Fruit fly (Drosophila melanogaster): ENCODE measurements around the gene Csk.

The Csk gene

dm6 chr3R:11619709-11620409 is 30.6 kb downstream of the Csk start, which contains the start of the genes Jupiter and CG14710 (continued):
- TF ChIP-seq cyc (GFP tag; optimal IDR thresholded peaks at IDR 0.05) (peak; percentile 72), CG4318 (GFP tag; optimal IDR thresholded peaks at IDR 0.05) (no peak), Blimp-1 (GFP tag; optimal IDR thresholded peaks at IDR 0.05) (no peak), CG6792 (GFP tag; optimal IDR thresholded peaks at IDR 0.05) (peak; percentile 17), CG31627 (GFP tag; optimal IDR thresholded peaks at IDR 0.05) (peak; percentile 78), Lpt (GFP tag; optimal IDR thresholded peaks at IDR 0.05) (no peak), CG8319 (GFP tag; optimal IDR thresholded peaks at IDR 0.05) (no peak), fd85E (GFP tag; optimal IDR thresholded peaks at IDR 0.05) (no peak), CG16779 (tag; optimal IDR thresholded peaks at IDR 0.05) (no peak), esn (GFP tag; optimal IDR thresholded peaks at IDR 0.05) (peak; percentile 56), fd59A (GFP tag; optimal IDR thresholded peaks at IDR 0.05) (no peak), Sox102F (GFP tag; optimal IDR thresholded peaks at IDR 0.05) (no peak), Hr4 (GFP tag; optimal IDR thresholded peaks at IDR 0.05) (peak; percentile 37), CG7368 (GFP tag; optimal IDR thresholded peaks at IDR 0.05) (peak; percentile 6), Smox (GFP tag; optimal IDR thresholded peaks at IDR 0.05) (no peak), Eip78C (GFP tag) (peak; percentile 68)

- TF ChIP-seq Eip78C (GFP tag) (peak; percentile 32), CG15336 (GFP tag; IDR thresholded peaks at IDR 0.05) (peak; percentile 28; the same call in 1 of the 2 replicates), topi (GFP tag; optimal IDR thresholded peaks at IDR 0.05) (no peak), svp (GFP tag) (no peak), CG10631 (GFP tag; optimal IDR thresholded peaks at IDR 0.05) (peak; percentile 1)
Observed at dm6 chr3R:11618879-11619278, 31.6 kb downstream of the Csk start.

dm6 chr3R:11617849-11618248 is 32.7 kb downstream of the Csk start:
- no peak for TF ChIP-seq CG10669 (GFP tag; optimal IDR thresholded peaks at IDR 0.05)
- peak; percentile 11; the same call in 1 of the 2 replicates for TF ChIP-seq CG15336 (GFP tag; IDR thresholded peaks at IDR 0.05)
- TF ChIP-seq Eip78C (GFP tag), result peak; percentile 4
- no peak for TF ChIP-seq Gug (GFP tag; IDR thresholded peaks at IDR 0.05)
- TF ChIP-seq ss (GFP tag; optimal IDR thresholded peaks at IDR 0.05), result peak in 1 of 2 experiments; percentile 84
- peak; percentile 10 for TF ChIP-seq CG6276 (GFP tag; optimal IDR thresholded peaks at IDR 0.05)
- TF ChIP-seq net (GFP tag; optimal IDR thresholded peaks at IDR 0.05), result no peak
- TF ChIP-seq eg (GFP tag; IDR thresholded peaks at IDR 0.05), result peak; percentile 51; the same call in 2 of the 3 replicates
- TF ChIP-seq achi (GFP tag; optimal IDR thresholded peaks at IDR 0.05), result no peak

dm6 chr3R:11617363-11617762 is 33.1 kb downstream of the Csk start:
- TF ChIP-seq Lpt (GFP tag; optimal IDR thresholded peaks at IDR 0.05), result no peak
- TF ChIP-seq CG15336 (GFP tag; IDR thresholded peaks at IDR 0.05), result peak; percentile 52
- no peak for TF ChIP-seq esn (GFP tag; optimal IDR thresholded peaks at IDR 0.05)
- peak; percentile 41 for TF ChIP-seq achi (GFP tag; optimal IDR thresholded peaks at IDR 0.05)
- TF ChIP-seq CG10669 (GFP tag; optimal IDR thresholded peaks at IDR 0.05), result peak; percentile 19
- no peak for TF ChIP-seq CG9139 (GFP tag; optimal IDR thresholded peaks at IDR 0.05)
- no peak for TF ChIP-seq CG8319 (GFP tag; optimal IDR thresholded peaks at IDR 0.05)
- peak; percentile 2 for TF ChIP-seq CG7368 (GFP tag; optimal IDR thresholded peaks at IDR 0.05)
- peak; percentile 38 for TF ChIP-seq pdm3 (GFP tag; optimal IDR thresholded peaks at IDR 0.05)
- TF ChIP-seq CG3919 (GFP tag; optimal IDR thresholded peaks at IDR 0.05), result peak; percentile 21
- no peak for TF ChIP-seq CG11294 (GFP tag; IDR thresholded peaks at IDR 0.05)
- no peak for TF ChIP-seq topi (GFP tag; optimal IDR thresholded peaks at IDR 0.05)
- TF ChIP-seq spab (GFP tag; optimal IDR thresholded peaks at IDR 0.05), result no peak
- TF ChIP-seq CG11902 (GFP tag; optimal IDR thresholded peaks at IDR 0.05), result no peak
- TF ChIP-seq vri (GFP tag; optimal IDR thresholded peaks at IDR 0.05), result no peak
- no peak for TF ChIP-seq Smox (GFP tag; optimal IDR thresholded peaks at IDR 0.05)
- no peak for TF ChIP-seq CG8632 (GFP tag; optimal IDR thresholded peaks at IDR 0.05)
- TF ChIP-seq CG4318 (GFP tag; optimal IDR thresholded peaks at IDR 0.05), result no peak
- no peak for TF ChIP-seq Ets21C (GFP tag; optimal IDR thresholded peaks at IDR 0.05)
- TF ChIP-seq lz (GFP tag; optimal IDR thresholded peaks at IDR 0.05), result no peak
- TF ChIP-seq salr (GFP tag; optimal IDR thresholded peaks at IDR 0.05), result peak in 1 of 2 experiments; percentile 31
- TF ChIP-seq CG8119 (GFP tag; IDR thresholded peaks at IDR 0.05), result peak; percentile 66; the same call in 2 of the 3 replicates
- peak; percentile 86 for TF ChIP-seq Eip78C (GFP tag)
- TF ChIP-seq Eip75B (GFP tag; optimal IDR thresholded peaks at IDR 0.05), result peak; percentile 29
- TF ChIP-seq fd85E (GFP tag; optimal IDR thresholded peaks at IDR 0.05), result no peak
- TF ChIP-seq CG1621 (tag; optimal IDR thresholded peaks at IDR 0.05), result peak; percentile 10
- TF ChIP-seq dsx (GFP tag; optimal IDR thresholded peaks at IDR 0.05; ENCODE audit: poor library complexity, severe bottlenecking), result no peak
- peak; percentile 6; the same call in 1 of the 3 replicates for TF ChIP-seq eg (GFP tag; IDR thresholded peaks at IDR 0.05)
- peak; percentile 55 for TF ChIP-seq Hr4 (GFP tag; optimal IDR thresholded peaks at IDR 0.05)
- no peak for TF ChIP-seq Eip93F (GFP tag; optimal IDR thresholded peaks at IDR 0.05)
- TF ChIP-seq Gug (GFP tag; IDR thresholded peaks at IDR 0.05), result no peak
- TF ChIP-seq fd59A (GFP tag; optimal IDR thresholded peaks at IDR 0.05), result peak; percentile 17
